Worm (Caenorhabditis elegans) whole organism, L1 larva: ENCODE results near the gene rnp-2.

Source experiments
- C34B4.2 ChIP-seq: sonication (generic microtip); optimal IDR thresholded peaks from 2 replicates; lab custom pipeline; 2017; ENCODE audit warnings: mild to moderate bottlenecking, missing genetic modification characterization, missing compliant biosample characterization
- alr-1 ChIP-seq: fragments of 200-800 bp; sonication (Bioruptor generic); optimal IDR thresholded peaks from 2 replicates; lab custom pipeline; 2018; ENCODE audit warnings: borderline replicate concordance, mild to moderate bottlenecking, missing genetic modification characterization, missing compliant biosample characterization
- aly-2 ChIP-seq: fragments of 150-350 bp; optimal IDR thresholded peaks from 2 replicates; lab custom pipeline; 2014; ENCODE audit warnings: missing biosample characterization, missing genetic modification characterization
- ceh-63 ChIP-seq: fragments of 200-800 bp; sonication (Bioruptor generic); optimal IDR thresholded peaks from 2 replicates; lab custom pipeline; 2018; ENCODE audit warnings: mild to moderate bottlenecking, missing genetic modification characterization, missing compliant biosample characterization
- ces-1 ChIP-seq: fragments of 150-350 bp; optimal IDR thresholded peaks from 2 replicates; lab custom pipeline; 2014; ENCODE audit warnings: missing biosample characterization, missing genetic modification reagents, missing genetic modification characterization
- dpl-1 ChIP-seq, 3 experiments: fragments of 150-350 bp in 2 of 3; sonication (generic microtip) in 1 of 3; optimal IDR thresholded peaks; 2 replicates each; lab custom pipeline; 2014 to 2017; ENCODE audit warnings: missing biosample characterization in 3 of 3, missing genetic modification characterization in 3 of 3, missing genetic modification reagents in 3 of 3
- efl-1 ChIP-seq, 4 experiments: fragments of 150-350 bp; optimal IDR thresholded peaks in 3 of 4; peaks in 1 of 4; 1 replicate in 1 of 4; 2 replicates in 3 of 4; lab custom pipeline; 2014; ENCODE audit warnings: missing biosample characterization in 2 of 4, missing genetic modification characterization in 2 of 4, missing genetic modification reagents in 2 of 4
- elt-3 ChIP-seq, 6 experiments: fragments of 150-350 bp in 1 of 6; sonication (generic microtip); optimal IDR thresholded peaks; 2 replicates each; lab custom pipeline; 2017 to 2018; ENCODE audit warnings: missing biosample characterization in 6 of 6, missing genetic modification characterization in 6 of 6, inconsistent platforms in 1 of 6
- fkh-4 ChIP-seq: sonication (generic microtip); optimal IDR thresholded peaks from 2 replicates; lab custom pipeline; 2016; ENCODE audit warnings: missing compliant biosample characterization, missing genetic modification characterization, borderline replicate concordance
- fkh-8 ChIP-seq: sonication (generic microtip); optimal IDR thresholded peaks from 2 replicates; lab custom pipeline; 2016; ENCODE audit warnings: mild to moderate bottlenecking, missing genetic modification characterization, missing compliant biosample characterization
- hlh-4 ChIP-seq: sonication (generic microtip); optimal IDR thresholded peaks from 2 replicates; lab custom pipeline; 2016; ENCODE audit warnings: mild to moderate bottlenecking, missing genetic modification characterization, missing compliant biosample characterization
- irx-1 ChIP-seq: sonication (generic microtip); optimal IDR thresholded peaks from 2 replicates; lab custom pipeline; 2016; ENCODE audit warnings: missing genetic modification characterization, missing compliant biosample characterization
- jun-1 ChIP-seq: fragments of 150-350 bp; optimal IDR thresholded peaks from 2 replicates; lab custom pipeline; 2014; ENCODE audit warnings: missing biosample characterization, missing genetic modification reagents, missing genetic modification characterization
- lin-15B ChIP-seq: fragments of 150-350 bp; sonication (generic microtip); optimal IDR thresholded peaks from 3 replicates; lab custom pipeline; 2014; ENCODE audit warnings: missing biosample characterization, missing genetic modification characterization
- lin-35 ChIP-seq, 2 experiments: fragments of 150-350 bp; optimal IDR thresholded peaks; 2 replicates each; lab custom pipeline; 2014; ENCODE audit warnings: missing biosample characterization in 2 of 2, missing genetic modification characterization in 2 of 2, missing genetic modification reagents in 2 of 2
- lir-3 ChIP-seq: sonication (generic microtip); optimal IDR thresholded peaks from 2 replicates; lab custom pipeline; 2016; ENCODE audit warnings: mild to moderate bottlenecking, missing genetic modification characterization, moderate library complexity, missing compliant biosample characterization; ENCODE audit not compliant: poor library complexity
- lsy-2 ChIP-seq, 2 experiments: fragments of 150-350 bp; optimal IDR thresholded peaks; 2 replicates each; lab custom pipeline; 2014; ENCODE audit warnings: missing biosample characterization in 2 of 2, missing genetic modification characterization in 2 of 2
- mdl-1 ChIP-seq, 2 experiments: fragments of 150-350 bp; optimal IDR thresholded peaks; 2 replicates each; lab custom pipeline; 2014 to 2017; ENCODE audit warnings: missing biosample characterization in 2 of 2, missing genetic modification characterization in 2 of 2, inconsistent platforms in 1 of 2
- nhr-11 ChIP-seq: fragments of 150-350 bp; optimal IDR thresholded peaks from 2 replicates; lab custom pipeline; 2014; ENCODE audit warnings: missing biosample characterization, missing genetic modification characterization
- nhr-12 ChIP-seq: sonication (generic microtip); optimal IDR thresholded peaks from 2 replicates; lab custom pipeline; 2017; ENCODE audit warnings: missing biosample characterization, missing genetic modification characterization
- nhr-19 ChIP-seq: fragments of 200-800 bp; sonication (Bioruptor generic); conservative IDR thresholded peaks from 2 replicates; pipeline ENCODE4 v1.3.6; 2022; ENCODE audit warnings: missing genetic modification characterization, missing compliant biosample characterization
- nhr-47 ChIP-seq: sonication (generic microtip); optimal IDR thresholded peaks from 2 replicates; lab custom pipeline; 2016; ENCODE audit warnings: mild to moderate bottlenecking, missing genetic modification characterization, moderate library complexity, missing compliant biosample characterization
- nhr-76 ChIP-seq: sonication (generic microtip); optimal IDR thresholded peaks from 2 replicates; lab custom pipeline; 2017; ENCODE audit warnings: missing biosample characterization, missing genetic modification characterization
- nhr-77 ChIP-seq: fragments of 150-350 bp; optimal IDR thresholded peaks from 2 replicates; lab custom pipeline; 2014; ENCODE audit warnings: missing biosample characterization, missing genetic modification characterization
- nhr-84 ChIP-seq: sonication (generic microtip); optimal IDR thresholded peaks from 2 replicates; lab custom pipeline; 2017; ENCODE audit warnings: missing biosample characterization, missing genetic modification characterization
- nhr-85 ChIP-seq: sonication (generic microtip); peaks from one replicate; lab custom pipeline; 2016; ENCODE audit warnings: missing genetic modification characterization, inconsistent platforms, missing compliant biosample characterization
- pag-3 ChIP-seq: sonication (generic microtip); optimal IDR thresholded peaks from 2 replicates; lab custom pipeline; 2017; ENCODE audit warnings: missing genetic modification characterization, mild to moderate bottlenecking, missing compliant biosample characterization, antibody characterized with exemption, borderline replicate concordance; ENCODE audit not compliant: insufficient read depth
- pqm-1 ChIP-seq: sonication (generic microtip); optimal IDR thresholded peaks from 3 replicates; lab custom pipeline; 2017; ENCODE audit warnings: missing biosample characterization, missing genetic modification characterization
- rnt-1 ChIP-seq: sonication (generic microtip); optimal IDR thresholded peaks from 2 replicates; lab custom pipeline; 2016; ENCODE audit warnings: mild to moderate bottlenecking, missing genetic modification characterization, moderate library complexity, missing compliant biosample characterization
- skn-1 ChIP-seq: fragments of 150-350 bp; optimal IDR thresholded peaks from 2 replicates; lab custom pipeline; 2014; ENCODE audit warnings: missing biosample characterization, missing genetic modification characterization
- snpc-4 ChIP-seq: fragments of 150-350 bp; optimal IDR thresholded peaks from 2 replicates; lab custom pipeline; 2014; ENCODE audit warnings: missing biosample characterization, missing genetic modification characterization
- snu-23 ChIP-seq: sonication (generic microtip); optimal IDR thresholded peaks from 2 replicates; lab custom pipeline; 2016; ENCODE audit warnings: missing genetic modification characterization, missing compliant biosample characterization
- sup-37 ChIP-seq: fragments of 200-800 bp; sonication (Bioruptor generic); optimal IDR thresholded peaks from 2 replicates; lab custom pipeline; 2018; ENCODE audit warnings: mild to moderate bottlenecking, missing genetic modification characterization, missing compliant biosample characterization
- unc-98 ChIP-seq: fragments of 200-800 bp; sonication (Bioruptor generic); IDR thresholded peaks from 2 replicates; pipeline ENCODE4 v1.3.6; 2022; ENCODE audit warnings: missing genetic modification characterization, missing compliant biosample characterization
- ztf-11 ChIP-seq, 2 experiments: sonication (generic microtip); optimal IDR thresholded peaks; 2 replicates each; lab custom pipeline; 2016 to 2017; ENCODE audit warnings: missing genetic modification characterization in 2 of 2, missing biosample characterization in 1 of 2, missing compliant biosample characterization in 1 of 2

rnp-2 gene

ce11 chrIV:4176088-4176487 is 4.2 kb downstream of the rnp-2 start, which contains the start of gene dnj-15:
TSS of gene dnj-15 (plus strand) at chrIV:4176388.
- TF ChIP-seq nhr-19 (no peak), pag-3 (tag; lab: Kevin White, UChicago) (no peak), ztf-11 (tag; optimal IDR thresholded peaks at IDR 0.05; lab: Kevin White, UChicago) (no peak), fkh-8 (tag; lab: Kevin White, UChicago) (no peak), nhr-11 (tag; lab: Kevin White, UChicago) (no peak), C34B4.2 (tag; lab: Kevin White, UChicago) (no peak), pqm-1 (tag; lab: Kevin White, UChicago) (no peak), lir-3 (tag; lab: Kevin White, UChicago) (no peak), nhr-12 (tag; lab: Kevin White, UChicago) (no peak), aly-2 (tag; lab: Kevin White, UChicago) (no peak), hlh-4 (tag; lab: Kevin White, UChicago) (no peak), mdl-1 (tag; optimal IDR thresholded peaks at IDR 0.05; lab: Kevin White, UChicago) (no peak), snu-23 (GFP tag; lab: Kevin White, UChicago) (no peak), lin-35 (GFP tag; optimal IDR thresholded peaks at IDR 0.05; lab: Kevin White, UChicago) (no peak)

- TF ChIP-seq efl-1 (optimal IDR thresholded peaks at IDR 0.05; lab: Kevin White, UChicago) (no peak), efl-1 (GFP tag; optimal IDR thresholded peaks at IDR 0.05 in 1 of 2; lab: Kevin White, UChicago) (peak; percentile 38 to 51), lsy-2 (tag; optimal IDR thresholded peaks at IDR 0.05; lab: Kevin White, UChicago) (no peak), ces-1 (GFP tag; lab: Kevin White, UChicago) (no peak), nhr-85 (peak; percentile 33), dpl-1 (GFP tag; optimal IDR thresholded peaks at IDR 0.05; lab: Kevin White, UChicago) (peak in 1 of 3 experiments; percentile 9), fkh-4 (tag; lab: Kevin White, UChicago) (no peak)
- TF ChIP-seq, all 84 proteins: peak for 3
Observed at ce11 chrIV:4176659-4177058, 4.8 kb downstream of the rnp-2 start.

ce11 chrIV:4177560-4177959 is 5.7 kb downstream of the rnp-2 start:
- no peak for TF ChIP-seq lin-35 (GFP tag; optimal IDR thresholded peaks at IDR 0.05; lab: Kevin White, UChicago)
- peak in 1 of 3 experiments; percentile 10 for TF ChIP-seq dpl-1 (GFP tag; optimal IDR thresholded peaks at IDR 0.05; lab: Kevin White, UChicago)
- TF ChIP-seq efl-1 (optimal IDR thresholded peaks at IDR 0.05; lab: Kevin White, UChicago), result peak; percentile 13 to 28
- TF ChIP-seq efl-1 (GFP tag; optimal IDR thresholded peaks at IDR 0.05 in 1 of 2; lab: Kevin White, UChicago), result peak; percentile 29 to 91
- no peak for TF ChIP-seq skn-1
- TF ChIP-seq jun-1 (tag; lab: Kevin White, UChicago), result no peak
- TF ChIP-seq snpc-4, result no peak
- no peak for TF ChIP-seq unc-98 (GFP tag; lab: Robert Waterston, UW)
- TF ChIP-seq rnt-1 (tag; lab: Kevin White, UChicago), result no peak
- TF ChIP-seq elt-3 (tag; optimal IDR thresholded peaks at IDR 0.05; lab: Kevin White, UChicago), result no peak
- TF ChIP-seq nhr-77 (tag; lab: Kevin White, UChicago), result no peak
- TF ChIP-seq ceh-63 (GFP tag; lab: Kevin White, UChicago), result no peak
- TF ChIP-seq fkh-8 (tag; lab: Kevin White, UChicago), result no peak
- TF ChIP-seq alr-1 (tag; lab: Kevin White, UChicago), result no peak
- peak; percentile 23 for TF ChIP-seq lin-15B (tag; lab: Kevin White, UChicago)

- TF ChIP-seq efl-1 (optimal IDR thresholded peaks at IDR 0.05; lab: Kevin White, UChicago) (no peak), efl-1 (GFP tag; optimal IDR thresholded peaks at IDR 0.05 in 1 of 2; lab: Kevin White, UChicago) (peak in 1 of 2 experiments; percentile 91), nhr-85 (peak; percentile 76), nhr-47 (tag; lab: Kevin White, UChicago) (no peak), nhr-84 (no peak), irx-1 (tag; lab: Kevin White, UChicago) (no peak), ceh-63 (GFP tag; lab: Kevin White, UChicago) (no peak), nhr-76 (tag; lab: Kevin White, UChicago) (no peak), sup-37 (no peak)
Observed at ce11 chrIV:4178424-4178823, 6.5 kb downstream of the rnp-2 start, which contains the start of gene tsen-34. TSS of gene tsen-34 (plus strand) at chrIV:4178457.
